Worm (Caenorhabditis elegans): Measurements from ENCODE around the gene exp-1.

- TF ChIP-seq aly-2 (tag; optimal IDR thresholded peaks at IDR 0.05) (no peak), skn-1 (tag; optimal IDR thresholded peaks at IDR 0.05) (no peak)
Measured at ce11 chrII:6148369-6148768, 12.5 kb downstream of the exp-1 start.
